Fruit fly (Drosophila melanogaster): ENCODE results near the gene CG43739.

CG43739 gene

DNA sequence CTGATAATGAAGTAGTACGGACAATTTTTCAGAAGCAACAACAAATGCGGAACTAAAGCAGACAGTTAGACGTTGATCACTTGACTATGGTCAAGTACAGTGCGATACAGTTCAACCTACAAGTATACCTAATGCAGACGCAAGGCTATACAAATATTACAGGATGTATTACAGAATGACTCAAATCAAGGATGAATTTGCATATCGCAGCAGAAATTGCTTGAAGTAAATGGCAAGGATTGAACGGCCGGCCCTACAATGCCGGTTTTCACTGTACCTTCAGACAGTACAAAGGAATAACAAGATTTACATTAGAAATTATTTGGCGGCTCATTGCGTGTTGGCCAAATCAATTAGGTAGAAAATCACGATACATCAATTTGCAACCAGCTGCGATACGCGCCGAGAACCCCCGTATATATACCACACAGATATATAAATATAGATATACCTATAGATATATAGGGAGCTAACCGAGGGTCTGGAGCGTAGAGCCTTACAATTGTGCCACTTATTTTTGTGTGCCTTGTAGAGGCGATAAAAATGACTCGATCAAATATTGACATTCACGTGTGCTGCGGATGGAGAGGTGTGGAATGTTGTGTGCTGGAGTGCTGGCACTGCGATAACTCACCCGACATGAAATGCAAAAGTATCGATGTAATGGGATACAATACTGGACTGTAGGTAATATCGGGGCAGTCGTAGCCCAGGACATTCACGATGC, 37.2 kb downstream of the CG43739 start (continued):
- TF ChIP-seq so (GFP tag; IDR thresholded peaks at IDR 0.05): 0 out of 3 replicates have a peak, but pooled peaks have one; percentile 17
- TF ChIP-seq chn (GFP tag; optimal IDR thresholded peaks at IDR 0.05): no peak
- peak; percentile 90 for TF ChIP-seq grau (tag; optimal IDR thresholded peaks at IDR 0.05)
- no peak for TF ChIP-seq CG10565 (GFP tag; optimal IDR thresholded peaks at IDR 0.05)
- TF ChIP-seq CG8281 (tag; optimal IDR thresholded peaks at IDR 0.05): no peak
- TF ChIP-seq CG30403 (GFP tag; optimal IDR thresholded peaks at IDR 0.05): peak; percentile 59
- TF ChIP-seq ERR (GFP tag; optimal IDR thresholded peaks at IDR 0.05): peak; percentile 50
- TF ChIP-seq CG9215 (GFP tag; IDR thresholded peaks at IDR 0.05): no peak
- no peak for TF ChIP-seq CG1792 (GFP tag; optimal IDR thresholded peaks at IDR 0.05)
- peak; percentile 87 for TF ChIP-seq CG2120 (GFP tag; optimal IDR thresholded peaks at IDR 0.05)
- TF ChIP-seq CG32767 (GFP tag; IDR thresholded peaks at IDR 0.05): no peak
- TF ChIP-seq gce (GFP tag; IDR thresholded peaks at IDR 0.05): no peak
- TF ChIP-seq CG30020 (tag; optimal IDR thresholded peaks at IDR 0.05): no peak
- no peak for TF ChIP-seq inv (GFP tag; IDR thresholded peaks at IDR 0.05; ENCODE audit: partially characterized antibody)
- peak; percentile 55 for TF ChIP-seq CG7786 (GFP tag; optimal IDR thresholded peaks at IDR 0.05)
- TF ChIP-seq Atf6 (GFP tag; IDR thresholded peaks at IDR 0.05): peak; percentile 73
- peak; percentile 27 for TF ChIP-seq CG3407 (GFP tag; optimal IDR thresholded peaks at IDR 0.05)
- peak; percentile 76 for TF ChIP-seq Taf1 (GFP tag; IDR thresholded peaks at IDR 0.05)
- TF ChIP-seq CG11504 (tag; optimal IDR thresholded peaks at IDR 0.05): no peak
- peak; percentile 48; the same call in 1 of the 3 replicates for TF ChIP-seq otp (GFP tag; IDR thresholded peaks at IDR 0.05)
- no peak for TF ChIP-seq Lpt (GFP tag; optimal IDR thresholded peaks at IDR 0.05)
- peak; percentile 46; the same call in 2 of the 3 replicates for TF ChIP-seq CG17361 (GFP tag; IDR thresholded peaks at IDR 0.05)
- peak; percentile 63 for TF ChIP-seq ind (GFP tag; optimal IDR thresholded peaks at IDR 0.05)
- no peak for TF ChIP-seq CG8478 (optimal IDR thresholded peaks at IDR 0.05)
- peak; percentile 6 for TF ChIP-seq CG10979 (tag; optimal IDR thresholded peaks at IDR 0.05)
- peak; percentile 63 for TF ChIP-seq wdn (GFP tag; IDR thresholded peaks at IDR 0.05)
- no peak for TF ChIP-seq Mes4 (GFP tag; optimal IDR thresholded peaks at IDR 0.05)
- TF ChIP-seq cas (GFP tag; IDR thresholded peaks at IDR 0.05): no peak
- peak; percentile 32 for TF ChIP-seq CG1647 (GFP tag; optimal IDR thresholded peaks at IDR 0.05)
- peak; percentile 60 for TF ChIP-seq schlank (tag; optimal IDR thresholded peaks at IDR 0.05)
- TF ChIP-seq CG10147 (GFP tag; optimal IDR thresholded peaks at IDR 0.05): peak; percentile 22
- TF ChIP-seq kay (GFP tag; optimal IDR thresholded peaks at IDR 0.05): peak; percentile 27
- TF ChIP-seq TFAM (GFP tag; optimal IDR thresholded peaks at IDR 0.05): no peak
- no peak for TF ChIP-seq CG13287 (GFP tag; IDR thresholded peaks at IDR 0.05; ENCODE audit: partially characterized antibody)
- TF ChIP-seq MTF-1 (GFP tag; optimal IDR thresholded peaks at IDR 0.05; ENCODE audit: borderline replicate concordance): no peak
- TF ChIP-seq Scr (GFP tag; IDR thresholded peaks at IDR 0.05; ENCODE audit: partially characterized antibody): no peak
- 0 out of 2 replicates have a peak, but pooled peaks have one; percentile 55 for TF ChIP-seq CG14441 (GFP tag; IDR thresholded peaks at IDR 0.05)
- no peak for TF ChIP-seq salm (tag; optimal IDR thresholded peaks at IDR 0.05)
- TF ChIP-seq Myb (GFP tag; optimal IDR thresholded peaks at IDR 0.05): peak; percentile 44
- TF ChIP-seq ato (GFP tag; IDR thresholded peaks at IDR 0.05; ENCODE audit: partially characterized antibody): no peak
- no peak for TF ChIP-seq chm (GFP tag; IDR thresholded peaks at IDR 0.05)
- TF ChIP-seq CG10321 (GFP tag; IDR thresholded peaks at IDR 0.05): no peak
- peak; percentile 47 for TF ChIP-seq CG15514 (GFP tag; optimal IDR thresholded peaks at IDR 0.05)
- no peak for TF ChIP-seq Lhr (GFP tag; optimal IDR thresholded peaks at IDR 0.05)
- TF ChIP-seq pnt (GFP tag; optimal IDR thresholded peaks at IDR 0.05): peak; percentile 15
- TF ChIP-seq knrl (GFP tag; IDR thresholded peaks at IDR 0.05; ENCODE audit: partially characterized antibody): no peak
- TF ChIP-seq toy (GFP tag; IDR thresholded peaks at IDR 0.05): peak; percentile 61; the same call in 1 of the 2 replicates
- TF ChIP-seq Oli (tag; optimal IDR thresholded peaks at IDR 0.05): peak; percentile 38
- TF ChIP-seq CG2678 (tag; optimal IDR thresholded peaks at IDR 0.05): peak; percentile 69
- no peak for TF ChIP-seq YL-1 (GFP tag; optimal IDR thresholded peaks at IDR 0.05)
